Fruit fly (Drosophila melanogaster) whole organism, prepupa: ENCODE results near the gene cpo.

Source experiments
- Blimp-1 ChIP-seq: fragments of 200-800 bp; sonication (Bioruptor generic); optimal IDR thresholded peaks from 3 replicates; lab custom pipeline; 2017; ENCODE audit warnings: missing biosample characterization, missing genetic modification characterization, mild to moderate bottlenecking, moderate library complexity, missing genetic modification reagents
- CG11294 ChIP-seq: fragments of 200-800 bp; sonication (Bioruptor generic); IDR thresholded peaks from 2 replicates; pipeline ENCODE4 v1.3.6; 2022; ENCODE audit warnings: missing biosample characterization, missing genetic modification characterization
- CG11762 ChIP-seq: fragments of 200-800 bp; sonication (Bioruptor generic); optimal IDR thresholded peaks from 3 replicates; lab custom pipeline; 2016; ENCODE audit warnings: missing biosample characterization, missing genetic modification characterization; ENCODE audit not compliant: insufficient read depth
- CG15336 ChIP-seq: fragments of 200-800 bp; sonication (Bioruptor generic); IDR thresholded peaks from 2 replicates; pipeline ENCODE4 v1.3.6; 2022; ENCODE audit warnings: missing biosample characterization, missing genetic modification characterization
- CG3032 ChIP-seq: fragments of 200-800 bp; optimal IDR thresholded peaks from 2 replicates; lab custom pipeline; 2019; ENCODE audit warnings: missing biosample characterization, mild to moderate bottlenecking, missing genetic modification characterization, moderate library complexity
- CG31627 ChIP-seq: fragments of 200-800 bp; sonication (Bioruptor generic); optimal IDR thresholded peaks from 3 replicates; lab custom pipeline; 2016; ENCODE audit warnings: missing biosample characterization, missing genetic modification characterization
- CG32006 ChIP-seq: fragments of 200-800 bp; sonication (Bioruptor generic); optimal IDR thresholded peaks from 3 replicates; lab custom pipeline; 2017; ENCODE audit warnings: missing biosample characterization, mild to moderate bottlenecking, missing genetic modification characterization
- CG34406 ChIP-seq: fragments of 200-800 bp; sonication (Bioruptor generic); optimal IDR thresholded peaks from 3 replicates; lab custom pipeline; 2016; ENCODE audit warnings: missing biosample characterization, missing genetic modification characterization
- CG3919 ChIP-seq: fragments of 200-800 bp; sonication (Bioruptor generic); optimal IDR thresholded peaks from 3 replicates; lab custom pipeline; 2016; ENCODE audit warnings: missing biosample characterization, missing genetic modification characterization
- CG4318 ChIP-seq: fragments of 200-800 bp; sonication (Bioruptor generic); optimal IDR thresholded peaks from 3 replicates; lab custom pipeline; 2017; ENCODE audit warnings: missing biosample characterization, mild to moderate bottlenecking, missing genetic modification characterization
- CG6163 ChIP-seq: fragments of 200-800 bp; sonication (Bioruptor generic); IDR thresholded peaks from 3 replicates; pipeline ENCODE4 v1.3.6; 2022; ENCODE audit warnings: missing biosample characterization, missing genetic modification characterization
- CG6276 ChIP-seq: fragments of 200-800 bp; sonication (Bioruptor generic); optimal IDR thresholded peaks from 2 replicates; lab custom pipeline; 2017; ENCODE audit warnings: missing biosample characterization, mild to moderate bottlenecking, missing genetic modification characterization
- CG6792 ChIP-seq: fragments of 200-800 bp; sonication (Bioruptor generic); optimal IDR thresholded peaks from 3 replicates; lab custom pipeline; 2016; ENCODE audit warnings: missing biosample characterization, missing genetic modification characterization
- CG6854 ChIP-seq: fragments of 200-800 bp; sonication (Bioruptor generic); optimal IDR thresholded peaks from 2 replicates; lab custom pipeline; 2017; ENCODE audit warnings: missing biosample characterization, mild to moderate bottlenecking, missing genetic modification characterization
- CG8119 ChIP-seq: fragments of 200-800 bp; sonication (Bioruptor generic); IDR thresholded peaks from 3 replicates; pipeline ENCODE4 v1.3.6; 2022; ENCODE audit warnings: missing biosample characterization, missing genetic modification characterization
- CG8319 ChIP-seq: fragments of 200-800 bp; sonication (Bioruptor generic); optimal IDR thresholded peaks from 3 replicates; lab custom pipeline; 2016; ENCODE audit warnings: missing biosample characterization, missing genetic modification characterization
- CG8632 ChIP-seq: fragments of 200-800 bp; sonication (Bioruptor generic); optimal IDR thresholded peaks from 3 replicates; lab custom pipeline; 2016; ENCODE audit warnings: missing biosample characterization, missing genetic modification characterization
- CG9139 ChIP-seq: fragments of 200-800 bp; sonication (Bioruptor generic); optimal IDR thresholded peaks from 3 replicates; lab custom pipeline; 2017; ENCODE audit warnings: missing biosample characterization, mild to moderate bottlenecking, missing genetic modification characterization
- Eip93F ChIP-seq: fragments of 200-800 bp; sonication (Bioruptor generic); optimal IDR thresholded peaks from 2 replicates; lab custom pipeline; 2016; ENCODE audit warnings: missing biosample characterization, mild to moderate bottlenecking, missing genetic modification characterization
- Ets21C ChIP-seq: fragments of 200-800 bp; sonication (Bioruptor generic); optimal IDR thresholded peaks from 3 replicates; lab custom pipeline; 2016; ENCODE audit warnings: missing biosample characterization, missing genetic modification characterization
- Gug ChIP-seq: fragments of 200-800 bp; sonication (Bioruptor generic); IDR thresholded peaks from 2 replicates; pipeline ENCODE4 v1.3.6; 2022; ENCODE audit warnings: missing biosample characterization, missing genetic modification characterization
- Hr38 ChIP-seq: sonication (Bioruptor generic); optimal IDR thresholded peaks from 2 replicates; lab custom pipeline; 2016; ENCODE audit warnings: missing biosample characterization, missing genetic modification characterization
- OdsH ChIP-seq: fragments of 200-800 bp; sonication (Bioruptor generic); optimal IDR thresholded peaks from 3 replicates; lab custom pipeline; 2016; ENCODE audit warnings: missing biosample characterization, missing genetic modification characterization
- Smox ChIP-seq: fragments of 200-800 bp; sonication (Bioruptor generic); optimal IDR thresholded peaks from 3 replicates; lab custom pipeline; 2016; ENCODE audit warnings: missing biosample characterization, missing genetic modification characterization
- Sox102F ChIP-seq: fragments of 200-800 bp; sonication (Bioruptor generic); optimal IDR thresholded peaks from 2 replicates; lab custom pipeline; 2016; ENCODE audit warnings: missing biosample characterization, mild to moderate bottlenecking, missing genetic modification characterization
- Sox15 ChIP-seq: fragments of 200-800 bp; sonication (Bioruptor generic); optimal IDR thresholded peaks from 3 replicates; lab custom pipeline; 2016; ENCODE audit warnings: missing biosample characterization, missing genetic modification characterization
- dsx ChIP-seq: fragments of 200-800 bp; optimal IDR thresholded peaks from 3 replicates; lab custom pipeline; 2019; ENCODE audit warnings: missing biosample characterization, mild to moderate bottlenecking, missing genetic modification characterization, moderate library complexity; ENCODE audit not compliant: poor library complexity, severe bottlenecking
- eg ChIP-seq: fragments of 200-800 bp; sonication (Bioruptor generic); IDR thresholded peaks from 3 replicates; pipeline ENCODE4 v1.3.6; 2022; ENCODE audit warnings: missing biosample characterization, missing genetic modification characterization
- esn ChIP-seq: fragments of 200-800 bp; sonication (Bioruptor generic); optimal IDR thresholded peaks from 2 replicates; lab custom pipeline; 2016; ENCODE audit warnings: missing biosample characterization, mild to moderate bottlenecking, missing genetic modification characterization, moderate library complexity
- fd85E ChIP-seq: fragments of 200-800 bp; sonication (Bioruptor generic); optimal IDR thresholded peaks from 3 replicates; lab custom pipeline; 2016; ENCODE audit warnings: missing biosample characterization, missing genetic modification characterization
- fkh ChIP-seq: fragments of 200-800 bp; sonication (Bioruptor generic); optimal IDR thresholded peaks from 3 replicates; lab custom pipeline; 2017; ENCODE audit warnings: missing biosample characterization, mild to moderate bottlenecking, missing genetic modification characterization, moderate library complexity
- net ChIP-seq: fragments of 200-800 bp; sonication (Bioruptor generic); optimal IDR thresholded peaks from 3 replicates; lab custom pipeline; 2016; ENCODE audit warnings: missing biosample characterization, missing genetic modification characterization
- pdm3 ChIP-seq: fragments of 200-800 bp; sonication (Bioruptor generic); optimal IDR thresholded peaks from 3 replicates; lab custom pipeline; 2016; ENCODE audit warnings: missing biosample characterization, missing genetic modification characterization
- salr ChIP-seq, 2 experiments: fragments of 200-800 bp; sonication (Bioruptor generic); optimal IDR thresholded peaks; 3 replicates each; lab custom pipeline; 2016 to 2018; ENCODE audit warnings: missing biosample characterization in 2 of 2, missing genetic modification characterization in 2 of 2, mild to moderate bottlenecking in 1 of 2
- spab ChIP-seq: fragments of 200-800 bp; sonication (Bioruptor generic); optimal IDR thresholded peaks from 2 replicates; lab custom pipeline; 2017; ENCODE audit warnings: missing biosample characterization, mild to moderate bottlenecking, missing genetic modification characterization, missing genetic modification reagents
- svp ChIP-seq: fragments of 200-800 bp; sonication (Bioruptor generic); peaks from one replicate; lab custom pipeline; 2016; ENCODE audit warnings: missing biosample characterization, missing genetic modification characterization
- vri ChIP-seq: fragments of 200-800 bp; sonication (Bioruptor generic); optimal IDR thresholded peaks from 3 replicates; lab custom pipeline; 2016; ENCODE audit warnings: missing biosample characterization, mild to moderate bottlenecking, missing genetic modification characterization

Gene cpo

dm6 chr3R:17906145-17906544 is 13.5 kb upstream of the cpo start, which contains the start of gene CG12347:
Gene CG12347 (plus strand): TSS chr3R:17906445.
- TF ChIP-seq svp: peak; percentile 17
- no peak for TF ChIP-seq esn (GFP tag; lab: Kevin White, UChicago)

- TF ChIP-seq CG32006 (GFP tag; lab: Kevin White, UChicago) (peak; percentile 3), svp (peak; percentile 39), CG8632 (GFP tag; lab: Kevin White, UChicago) (no peak)
These were observed 8.6 kb upstream of the cpo start, which contains the start of gene CG43445 for dm6 chr3R:17911076-17911475. Gene CG43445 (plus strand): TSS chr3R:17911376.

dm6 chr3R:17916478-17916877 is 3.2 kb upstream of the cpo start, which contains the start of gene Rim:
Gene Rim (minus strand): TSS chr3R:17916578.
- TF ChIP-seq svp: peak; percentile 38
- TF ChIP-seq esn (GFP tag; lab: Kevin White, UChicago): no peak

dm6 chr3R:17917871-17918499 is 1.6 kb upstream of the cpo start:
- no peak for TF ChIP-seq CG15336
- peak; percentile 44 for TF ChIP-seq svp
- TF ChIP-seq, all 60 proteins: peak for 1

- TF ChIP-seq CG6163 (GFP tag; lab: Robert Waterston, UW): 0 out of 3 replicates have a peak, but pooled peaks have one; percentile 26
- no peak for TF ChIP-seq Gug
- TF ChIP-seq CG6854 (GFP tag; lab: Kevin White, UChicago): no peak
- TF ChIP-seq CG34406 (GFP tag; lab: Kevin White, UChicago): no peak
These were observed 633 bp downstream of the cpo start for dm6 chr3R:17920265-17920664.

- TF ChIP-seq CG9139 (GFP tag; lab: Kevin White, UChicago): no peak
- no peak for TF ChIP-seq dsx (GFP tag; lab: Kevin White, UChicago)
- no peak for TF ChIP-seq CG8319
- no peak for TF ChIP-seq Eip93F (GFP tag; lab: Kevin White, UChicago)
These were observed 13.1 kb downstream of the cpo start for dm6 chr3R:17932617-17933203.

- TF ChIP-seq dsx (GFP tag; lab: Kevin White, UChicago): no peak
- no peak for TF ChIP-seq CG3032 (tag; lab: Kevin White, UChicago)
- no peak for TF ChIP-seq vri (GFP tag; lab: Kevin White, UChicago)
- TF ChIP-seq CG3919 (GFP tag; lab: Kevin White, UChicago): peak; percentile 11
- TF ChIP-seq Hr38 (GFP tag; lab: Kevin White, UChicago): no peak
- no peak for TF ChIP-seq svp
- no peak for TF ChIP-seq pdm3
- TF ChIP-seq CG32006 (GFP tag; lab: Kevin White, UChicago): peak; percentile 27
- TF ChIP-seq CG6163 (GFP tag; lab: Robert Waterston, UW): peak; percentile 48; the same call in 2 of the 3 replicates
- TF ChIP-seq CG11762 (GFP tag; lab: Kevin White, UChicago): no peak
- no peak for TF ChIP-seq Smox (GFP tag; lab: Kevin White, UChicago)
- TF ChIP-seq CG8119 (GFP tag; lab: Robert Waterston, UW): peak; percentile 52; the same call in 2 of the 3 replicates
- no peak for TF ChIP-seq eg (GFP tag; lab: Robert Waterston, UW)
- no peak for TF ChIP-seq CG11294 (GFP tag; lab: Robert Waterston, UW)
- TF ChIP-seq CG31627: no peak
- TF ChIP-seq Ets21C (GFP tag; lab: Kevin White, UChicago): no peak
- TF ChIP-seq spab (GFP tag; lab: Kevin White, UChicago): no peak
- no peak for TF ChIP-seq net (GFP tag; lab: Kevin White, UChicago)
- TF ChIP-seq Sox15 (GFP tag; lab: Kevin White, UChicago): no peak
- no peak for TF ChIP-seq Blimp-1
- no peak for TF ChIP-seq fd85E (GFP tag; lab: Kevin White, UChicago)
- no peak for TF ChIP-seq OdsH
- peak; percentile 7 for TF ChIP-seq CG6276 (GFP tag; lab: Kevin White, UChicago)
- TF ChIP-seq Eip93F (GFP tag; lab: Kevin White, UChicago): no peak
- no peak for TF ChIP-seq fkh
- no peak for TF ChIP-seq Sox102F (GFP tag; lab: Kevin White, UChicago)
- no peak for TF ChIP-seq CG4318 (GFP tag; lab: Kevin White, UChicago)
- TF ChIP-seq CG6792 (GFP tag; lab: Kevin White, UChicago): no peak
- no peak for TF ChIP-seq salr (GFP tag; optimal IDR thresholded peaks at IDR 0.05; lab: Kevin White, UChicago)
These were observed 15.1 kb downstream of the cpo start for dm6 chr3R:17934752-17935151.
